Worm (Caenorhabditis elegans) whole organism, L4 larva: ENCODE results near the gene npp-1.

Experiments used
- F26F4.8 ChIP-seq: fragments of 200-800 bp; sonication (Bioruptor generic); conservative IDR thresholded peaks from 2 replicates; pipeline ENCODE4 v1.3.6; 2022; ENCODE audit warnings: missing genetic modification characterization, missing compliant biosample characterization
- F37D6.2 ChIP-seq: sonication (generic microtip); optimal IDR thresholded peaks from 2 replicates; lab custom pipeline; 2016; ENCODE audit warnings: mild to moderate bottlenecking, missing genetic modification characterization, missing compliant biosample characterization
- F49E8.2 ChIP-seq: sonication (generic microtip); optimal IDR thresholded peaks from 2 replicates; lab custom pipeline; 2016; ENCODE audit warnings: missing compliant biosample characterization, mild to moderate bottlenecking, missing genetic modification characterization, borderline replicate concordance
- T20F7.1 ChIP-seq: fragments of 200-800 bp; sonication (Bioruptor generic); optimal IDR thresholded peaks from 2 replicates; lab custom pipeline; 2018; ENCODE audit warnings: mild to moderate bottlenecking, missing genetic modification characterization, missing compliant biosample characterization
- Y105C5A.15 ChIP-seq: fragments of 200-800 bp; sonication (Bioruptor generic); IDR thresholded peaks from 2 replicates; pipeline ENCODE4 v1.3.6; 2022; ENCODE audit warnings: missing genetic modification characterization, missing compliant biosample characterization
- Y5F2A.4 ChIP-seq: fragments of 200-800 bp; sonication (Bioruptor generic); optimal IDR thresholded peaks from 2 replicates; lab custom pipeline; 2018; ENCODE audit warnings: mild to moderate bottlenecking, missing genetic modification characterization, missing compliant biosample characterization
- ZK337.2 ChIP-seq: fragments of 200-800 bp; sonication (Bioruptor generic); IDR thresholded peaks from 2 replicates; pipeline ENCODE4 v1.3.6; 2022; ENCODE audit warnings: missing genetic modification reagents, missing genetic modification characterization, missing compliant biosample characterization
- ZK546.5 ChIP-seq, 2 experiments: sonication (generic microtip); optimal IDR thresholded peaks; 2 replicates each; lab custom pipeline; 2017; ENCODE audit warnings: missing biosample characterization in 2 of 2, missing genetic modification characterization in 2 of 2
- aha-1 ChIP-seq: fragments of 150-350 bp; peaks from one replicate; lab custom pipeline; 2014; ENCODE audit warnings: missing biosample characterization, missing genetic modification characterization
- aly-2 ChIP-seq: sonication (generic microtip); optimal IDR thresholded peaks from 2 replicates; lab custom pipeline; 2018; ENCODE audit warnings: missing biosample characterization, missing genetic modification characterization
- attf-4 ChIP-seq: sonication (generic microtip); optimal IDR thresholded peaks from 3 replicates; lab custom pipeline; 2017; ENCODE audit warnings: missing biosample characterization, missing genetic modification characterization
- cey-2 ChIP-seq: sonication (generic microtip); optimal IDR thresholded peaks from 3 replicates; lab custom pipeline; 2017; ENCODE audit warnings: missing genetic modification characterization, mild to moderate bottlenecking, missing compliant biosample characterization, antibody characterized with exemption, borderline replicate concordance; ENCODE audit not compliant: insufficient read depth
- daf-12 ChIP-seq: fragments of 150-350 bp; optimal IDR thresholded peaks from 2 replicates; lab custom pipeline; 2014; ENCODE audit warnings: missing biosample characterization, missing genetic modification reagents, missing genetic modification characterization
- daf-16 ChIP-seq, 3 experiments: sonication (generic microtip); optimal IDR thresholded peaks; 2 replicates each; lab custom pipeline; 2016 to 2017; ENCODE audit warnings: missing genetic modification characterization in 3 of 3, missing genetic modification reagents in 3 of 3, mild to moderate bottlenecking in 2 of 3, missing compliant biosample characterization in 2 of 3, missing biosample characterization in 1 of 3, moderate library complexity in 1 of 3
- daf-19 ChIP-seq: fragments of 200-800 bp; sonication (Bioruptor generic); conservative IDR thresholded peaks from 2 replicates; pipeline ENCODE4 v1.3.6; 2022; ENCODE audit warnings: missing genetic modification characterization, missing compliant biosample characterization
- daf-8 ChIP-seq: fragments of 200-800 bp; sonication (Bioruptor generic); IDR thresholded peaks from 2 replicates; pipeline ENCODE4 v1.3.6; 2022; ENCODE audit warnings: missing genetic modification characterization, missing compliant biosample characterization
- dmd-6 ChIP-seq: fragments of 200-800 bp; sonication (Bioruptor generic); IDR thresholded peaks from 2 replicates; pipeline ENCODE4 v1.3.6; 2022; ENCODE audit warnings: missing genetic modification reagents, missing genetic modification characterization, missing compliant biosample characterization
- dmd-8 ChIP-seq: fragments of 200-800 bp; sonication (Bioruptor generic); IDR thresholded peaks from 2 replicates; pipeline ENCODE4 v1.3.6; 2022; ENCODE audit warnings: missing genetic modification characterization, missing compliant biosample characterization
- dmd-9 ChIP-seq: fragments of 200-800 bp; sonication (Bioruptor generic); IDR thresholded peaks from 2 replicates; pipeline ENCODE4 v1.3.6; 2022; ENCODE audit warnings: missing genetic modification reagents, missing genetic modification characterization, missing compliant biosample characterization
- dpl-1 ChIP-seq: fragments of 150-350 bp; optimal IDR thresholded peaks from 2 replicates; lab custom pipeline; 2014; ENCODE audit warnings: missing biosample characterization, missing genetic modification reagents, missing genetic modification characterization
- dve-1 ChIP-seq: sonication (generic microtip); optimal IDR thresholded peaks from 2 replicates; lab custom pipeline; 2017; ENCODE audit warnings: antibody characterized with exemption, mild to moderate bottlenecking, missing genetic modification characterization, missing compliant biosample characterization; ENCODE audit not compliant: insufficient read depth
- egl-27 ChIP-seq: sonication (generic microtip); optimal IDR thresholded peaks from 3 replicates; lab custom pipeline; 2017; ENCODE audit warnings: missing biosample characterization, missing genetic modification reagents, missing genetic modification characterization
- fkh-10 ChIP-seq: fragments of 150-350 bp; optimal IDR thresholded peaks from 2 replicates; lab custom pipeline; 2014; ENCODE audit warnings: missing biosample characterization, missing genetic modification reagents, missing genetic modification characterization
- gei-8 ChIP-seq: fragments of 200-800 bp; sonication (Bioruptor generic); optimal IDR thresholded peaks from 2 replicates; lab custom pipeline; 2018; ENCODE audit warnings: mild to moderate bottlenecking, missing genetic modification characterization, missing compliant biosample characterization
- hif-1 ChIP-seq, 2 experiments: sonication (generic microtip); optimal IDR thresholded peaks; 2 replicates each; lab custom pipeline; 2016 to 2017; ENCODE audit warnings: missing compliant biosample characterization in 2 of 2, missing genetic modification characterization in 2 of 2, missing genetic modification reagents in 2 of 2, missing genotype in 2 of 2, mild to moderate bottlenecking in 1 of 2
- hlh-11 ChIP-seq: fragments of 200-800 bp; sonication (Bioruptor generic); optimal IDR thresholded peaks from 2 replicates; lab custom pipeline; 2018; ENCODE audit warnings: mild to moderate bottlenecking, missing genetic modification characterization, missing compliant biosample characterization
- lim-7 ChIP-seq: fragments of 200-800 bp; sonication (Bioruptor generic); IDR thresholded peaks from 2 replicates; pipeline ENCODE4 v1.3.6; 2022; ENCODE audit warnings: missing genetic modification characterization, missing compliant biosample characterization
- lin-15B ChIP-seq: fragments of 150-350 bp; sonication (generic microtip); optimal IDR thresholded peaks from 3 replicates; lab custom pipeline; 2014; ENCODE audit warnings: missing biosample characterization, missing genetic modification characterization
- lin-29 ChIP-seq: fragments of 200-800 bp; sonication (Bioruptor generic); IDR thresholded peaks from 2 replicates; pipeline ENCODE4 v1.3.6; 2022; ENCODE audit warnings: missing genetic modification reagents, missing genetic modification characterization, missing compliant biosample characterization
- lin-38 ChIP-seq: fragments of 200-800 bp; sonication (Bioruptor generic); IDR thresholded peaks from 2 replicates; pipeline ENCODE4 v1.3.6; 2022; ENCODE audit warnings: missing genetic modification reagents, missing genetic modification characterization, missing compliant biosample characterization
- mep-1 ChIP-seq: fragments of 150-350 bp; sonication (generic microtip); optimal IDR thresholded peaks from 3 replicates; lab custom pipeline; 2014; ENCODE audit warnings: missing biosample characterization, missing genetic modification characterization
- mes-2 ChIP-seq: sonication (generic microtip); optimal IDR thresholded peaks from 2 replicates; lab custom pipeline; 2016; ENCODE audit warnings: missing genotype, mild to moderate bottlenecking, missing genetic modification characterization, missing compliant biosample characterization; ENCODE audit not compliant: poor library complexity, severe bottlenecking
- nhr-10 ChIP-seq: fragments of 150-350 bp; optimal IDR thresholded peaks from 2 replicates; lab custom pipeline; 2014; ENCODE audit warnings: missing biosample characterization, missing genetic modification characterization
- nhr-111 ChIP-seq: fragments of 200-800 bp; sonication (Bioruptor generic); optimal IDR thresholded peaks from 2 replicates; lab custom pipeline; 2018; ENCODE audit warnings: mild to moderate bottlenecking, missing genetic modification characterization, missing compliant biosample characterization
- nhr-237 ChIP-seq: sonication (generic microtip); optimal IDR thresholded peaks from 2 replicates; lab custom pipeline; 2017; ENCODE audit warnings: missing biosample characterization, missing genetic modification characterization
- nhr-25 ChIP-seq: sonication (generic microtip); optimal IDR thresholded peaks from 2 replicates; lab custom pipeline; 2017; ENCODE audit warnings: missing genetic modification characterization, mild to moderate bottlenecking, missing compliant biosample characterization, antibody characterized with exemption, moderate library complexity, borderline replicate concordance; ENCODE audit not compliant: insufficient read depth
- nhr-41 ChIP-seq: fragments of 200-800 bp; sonication (Bioruptor generic); IDR thresholded peaks from 2 replicates; pipeline ENCODE4 v1.3.6; 2022; ENCODE audit warnings: missing genetic modification reagents, missing genetic modification characterization, missing compliant biosample characterization
- nhr-48 ChIP-seq: sonication (generic microtip); optimal IDR thresholded peaks from 2 replicates; lab custom pipeline; 2016; ENCODE audit warnings: mild to moderate bottlenecking, missing genetic modification characterization, missing compliant biosample characterization
- pqm-1 ChIP-seq: sonication (generic microtip); optimal IDR thresholded peaks from 2 replicates; lab custom pipeline; 2017; ENCODE audit warnings: missing biosample characterization, missing genetic modification characterization
- sdz-12 ChIP-seq: fragments of 200-800 bp; sonication (Bioruptor generic); optimal IDR thresholded peaks from 2 replicates; lab custom pipeline; 2018; ENCODE audit warnings: mild to moderate bottlenecking, missing genetic modification characterization, missing compliant biosample characterization
- set-16 ChIP-seq: fragments of 200-800 bp; sonication (Bioruptor generic); IDR thresholded peaks from 2 replicates; pipeline ENCODE4 v1.3.6; 2022; ENCODE audit warnings: missing genetic modification reagents, missing genetic modification characterization, missing compliant biosample characterization
- skn-1 ChIP-seq: fragments of 150-350 bp; optimal IDR thresholded peaks from 2 replicates; lab custom pipeline; 2014; ENCODE audit warnings: missing biosample characterization, missing genetic modification characterization
- snpc-1.2 ChIP-seq: fragments of 200-800 bp; sonication (Bioruptor generic); IDR thresholded peaks from 2 replicates; pipeline ENCODE4 v1.3.6; 2022; ENCODE audit warnings: missing genetic modification reagents, missing genetic modification characterization, missing compliant biosample characterization
- spr-1 ChIP-seq: sonication (generic microtip); optimal IDR thresholded peaks from 2 replicates; lab custom pipeline; 2016; ENCODE audit warnings: mild to moderate bottlenecking, missing genetic modification characterization, missing compliant biosample characterization
- spr-3 ChIP-seq: fragments of 200-800 bp; sonication (Bioruptor generic); optimal IDR thresholded peaks from 2 replicates; lab custom pipeline; 2018; ENCODE audit warnings: mild to moderate bottlenecking, missing genetic modification characterization, missing compliant biosample characterization
- tag-97 ChIP-seq: fragments of 200-800 bp; sonication (Bioruptor generic); IDR thresholded peaks from 2 replicates; pipeline ENCODE4 v1.3.6; 2022; ENCODE audit warnings: missing genetic modification characterization, missing compliant biosample characterization
- vab-7 ChIP-seq: fragments of 200-800 bp; sonication (Bioruptor generic); IDR thresholded peaks from 2 replicates; pipeline ENCODE4 v1.3.6; 2022; ENCODE audit warnings: missing genetic modification reagents, missing genetic modification characterization, missing compliant biosample characterization
- zag-1 ChIP-seq: fragments of 150-350 bp; optimal IDR thresholded peaks from 2 replicates; lab custom pipeline; 2014; ENCODE audit warnings: missing biosample characterization, missing genetic modification characterization
- zfp-2 ChIP-seq: sonication (generic microtip); optimal IDR thresholded peaks from 2 replicates; lab custom pipeline; 2016; ENCODE audit warnings: mild to moderate bottlenecking, missing genetic modification characterization, missing compliant biosample characterization
- ztf-11 ChIP-seq: fragments of 150-350 bp; optimal IDR thresholded peaks from 2 replicates; lab custom pipeline; 2014; ENCODE audit warnings: missing biosample characterization, missing genetic modification characterization
- ztf-7 ChIP-seq: fragments of 150-350 bp; optimal IDR thresholded peaks from 2 replicates; lab custom pipeline; 2014; ENCODE audit warnings: missing biosample characterization, missing genetic modification characterization

npp-1 gene

DNA sequence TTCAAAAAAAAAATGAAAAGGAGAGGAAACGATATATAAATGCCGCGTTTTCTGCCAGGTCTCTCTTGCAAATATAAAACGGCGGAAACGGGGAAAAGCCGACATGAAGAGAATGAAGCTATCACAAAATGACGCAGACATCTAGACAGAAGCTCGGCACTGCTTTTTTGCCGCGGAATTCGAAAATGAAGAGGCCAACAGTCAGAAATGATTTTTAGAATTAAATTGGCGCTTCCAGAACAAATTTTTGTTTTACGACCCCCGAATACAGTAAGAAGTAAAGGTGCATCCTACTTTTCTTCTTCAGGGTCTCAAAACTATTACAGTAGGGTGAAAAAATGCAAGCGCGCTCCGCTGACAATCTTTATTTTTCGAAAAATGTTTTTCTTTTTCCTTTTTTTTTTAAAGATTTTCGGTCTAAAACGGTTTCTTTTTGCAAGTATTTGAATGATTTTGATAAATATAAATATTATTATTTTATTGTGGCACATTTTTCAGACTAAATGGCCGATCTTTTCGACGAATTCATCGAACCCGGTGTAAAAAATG is 33.0 kb upstream of the npp-1 start, which contains the start of gene mtr-4:
Gene mtr-4, plus strand, starts transcription at position 499 of the 549 bp plus-strand sequence.
- TF ChIP-seq spr-1 (tag; lab: Kevin White, UChicago) (no peak), lin-29 (GFP tag; lab: Robert Waterston, UW) (no peak), F37D6.2 (no peak), nhr-237 (tag; lab: Kevin White, UChicago) (no peak), dmd-8 (GFP tag; lab: Robert Waterston, UW) (no peak), dmd-9 (GFP tag; lab: Robert Waterston, UW) (no peak), spr-3 (GFP tag; lab: Kevin White, UChicago) (no peak), T20F7.1 (GFP tag; lab: Kevin White, UChicago) (no peak), aha-1 (tag; lab: Kevin White, UChicago) (no peak), ztf-11 (tag; lab: Kevin White, UChicago) (no peak), ZK546.5 (tag; optimal IDR thresholded peaks at IDR 0.05; lab: Kevin White, UChicago) (no peak), attf-4 (no peak), hlh-11 (tag; lab: Kevin White, UChicago) (no peak), ZK337.2 (GFP tag; lab: Robert Waterston, UW) (no peak), zag-1 (tag; lab: Kevin White, UChicago) (no peak), tag-97 (GFP tag; lab: Robert Waterston, UW) (no peak), mep-1 (tag; lab: Kevin White, UChicago) (no peak), hif-1 (tag; optimal IDR thresholded peaks at IDR 0.05; lab: Kevin White, UChicago) (no peak), snpc-1.2 (GFP tag; lab: Robert Waterston, UW) (peak; percentile 80), F26F4.8 (no peak), nhr-25 (no peak), ztf-7 (no peak), daf-12 (tag; lab: Kevin White, UChicago) (no peak), lin-15B (tag; lab: Kevin White, UChicago) (no peak), gei-8 (GFP tag; lab: Kevin White, UChicago) (no peak), daf-16 (GFP tag; optimal IDR thresholded peaks at IDR 0.05; lab: Kevin White, UChicago) (no peak), daf-16 (tag; optimal IDR thresholded peaks at IDR 0.05; lab: Kevin White, UChicago) (no peak), fkh-10 (no peak), vab-7 (GFP tag; lab: Robert Waterston, UW) (no peak), lim-7 (GFP tag; lab: Robert Waterston, UW) (no peak), pqm-1 (tag; lab: Kevin White, UChicago) (peak; percentile 27), skn-1 (tag; lab: Kevin White, UChicago) (no peak), nhr-111 (GFP tag; lab: Kevin White, UChicago) (no peak), dpl-1 (GFP tag; lab: Kevin White, UChicago) (peak; percentile 71), nhr-10 (tag; lab: Kevin White, UChicago) (no peak), set-16 (no peak), Y5F2A.4 (GFP tag; lab: Kevin White, UChicago) (no peak), daf-19 (GFP tag; lab: Robert Waterston, UW) (no peak), daf-8 (GFP tag; lab: Robert Waterston, UW) (no peak), mes-2 (tag; lab: Kevin White, UChicago) (peak; percentile 8), F49E8.2 (tag; lab: Kevin White, UChicago) (peak; percentile 5), aly-2 (tag; lab: Kevin White, UChicago) (no peak), nhr-41 (GFP tag; lab: Robert Waterston, UW) (no peak), dmd-6 (GFP tag; lab: Robert Waterston, UW) (no peak; the same call in 1 of the 2 replicates), Y105C5A.15 (GFP tag; lab: Robert Waterston, UW) (no peak), cey-2 (tag; lab: Kevin White, UChicago) (no peak), nhr-48 (tag; lab: Kevin White, UChicago) (no peak), sdz-12 (GFP tag; lab: Kevin White, UChicago) (no peak), zfp-2 (no peak), egl-27 (no peak), dve-1 (tag; lab: Kevin White, UChicago) (no peak), lin-38 (GFP tag; lab: Robert Waterston, UW) (peak; percentile 95)
